Worm (Caenorhabditis elegans): Measurements from ENCODE around the gene rpl-15.

- TF ChIP-seq unc-39 (tag; optimal IDR thresholded peaks at IDR 0.05) (no peak), pqm-1 (tag; optimal IDR thresholded peaks at IDR 0.05) (no peak)
These were observed 1.1 kb downstream of the rpl-15 start, which contains the start of gene K11H12.1 for ce11 chrIV:653138-653848.
